Worm (Caenorhabditis elegans) whole organism, late embryonic: ENCODE data around the gene gtf-2A2.

Experiments
- ceh-31 ChIP-seq: sonication (generic microtip); optimal IDR thresholded peaks from 2 replicates; lab custom pipeline; 2016; ENCODE audit warnings: missing genetic modification characterization, missing compliant biosample characterization
- ceh-34 ChIP-seq: sonication (generic microtip); optimal IDR thresholded peaks from 2 replicates; lab custom pipeline; 2016; ENCODE audit warnings: mild to moderate bottlenecking, missing genetic modification characterization, missing compliant biosample characterization
- ceh-9 ChIP-seq: sonication (generic microtip); optimal IDR thresholded peaks from 2 replicates; lab custom pipeline; 2016; ENCODE audit warnings: mild to moderate bottlenecking, missing genetic modification characterization, inconsistent platforms, missing compliant biosample characterization
- elt-2 ChIP-seq: sonication (generic microtip); optimal IDR thresholded peaks from 2 replicates; lab custom pipeline; 2016; ENCODE audit warnings: missing genetic modification reagents, missing genetic modification characterization, missing compliant biosample characterization
- eyg-1 ChIP-seq: sonication (generic microtip); optimal IDR thresholded peaks from 2 replicates; lab custom pipeline; 2016; ENCODE audit warnings: missing genotype, missing genetic modification characterization, missing compliant biosample characterization
- hlh-6 ChIP-seq: sonication (generic microtip); optimal IDR thresholded peaks from 2 replicates; lab custom pipeline; 2016; ENCODE audit warnings: missing genotype, missing genetic modification characterization, missing compliant biosample characterization
- madf-2 ChIP-seq: sonication (generic microtip); optimal IDR thresholded peaks from 2 replicates; lab custom pipeline; 2017; ENCODE audit warnings: missing genetic modification characterization, missing compliant biosample characterization
- ttx-3 ChIP-seq: sonication (generic microtip); optimal IDR thresholded peaks from 2 replicates; lab custom pipeline; 2016; ENCODE audit warnings: missing genetic modification reagents, missing genetic modification characterization, missing compliant biosample characterization
- unc-55 ChIP-seq: sonication (generic microtip); optimal IDR thresholded peaks from 2 replicates; lab custom pipeline; 2017; ENCODE audit warnings: missing biosample characterization, missing genetic modification reagents, missing genetic modification characterization

DNA sequence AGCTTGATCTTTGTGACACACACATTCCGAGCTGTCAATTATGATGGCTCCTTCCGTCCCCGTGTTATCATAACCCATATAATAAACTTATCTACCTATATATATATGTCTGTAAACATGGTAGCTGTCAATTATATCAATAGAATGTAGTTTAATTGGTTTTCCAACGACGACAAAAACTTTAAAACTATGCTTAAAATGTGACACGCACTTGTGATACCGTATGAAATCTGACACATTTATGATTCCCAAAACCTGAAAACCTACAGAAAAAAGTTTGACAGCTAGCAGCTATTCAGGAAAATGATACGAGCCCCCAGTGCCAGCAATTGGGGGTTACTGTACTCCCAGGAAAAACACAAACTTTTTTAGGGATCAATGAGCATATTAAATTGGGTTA lies 34.1 kb downstream of the gtf-2A2 start:
- TF ChIP-seq ttx-3 (tag; lab: Kevin White, UChicago) (no peak), eyg-1 (no peak), hlh-6 (tag; lab: Kevin White, UChicago) (no peak), ceh-9 (no peak), ceh-31 (no peak), madf-2 (no peak), elt-2 (no peak), unc-55 (no peak), ceh-34 (tag; lab: Kevin White, UChicago) (no peak)
